Worm (Caenorhabditis elegans) whole organism, L3 larva: Measurements from ENCODE around the gene osm-11.
A peak's percentile ranks its signal among the peaks of the same experiment; 100 is the strongest.

ENCODE experiments used
- aly-2 ChIP-seq: fragments of 150-350 bp; optimal IDR thresholded peaks from 2 replicates; lab custom pipeline; 2014; ENCODE audit warnings: missing biosample characterization, missing genetic modification characterization
- ceh-82 ChIP-seq: fragments of 150-350 bp; optimal IDR thresholded peaks from 2 replicates; lab custom pipeline; 2014; ENCODE audit warnings: missing biosample characterization, missing genetic modification characterization
- egl-5 ChIP-seq: fragments of 150-350 bp; optimal IDR thresholded peaks from 2 replicates; lab custom pipeline; 2017; ENCODE audit warnings: missing biosample characterization, missing genetic modification reagents, missing genetic modification characterization, inconsistent platforms
- fos-1 ChIP-seq: fragments of 150-350 bp; optimal IDR thresholded peaks from 2 replicates; lab custom pipeline; 2014; ENCODE audit warnings: missing biosample characterization, missing genetic modification characterization
- lsy-12 ChIP-seq: sonication (generic microtip); optimal IDR thresholded peaks from 2 replicates; lab custom pipeline; 2016; ENCODE audit warnings: mild to moderate bottlenecking, missing genetic modification characterization, missing compliant biosample characterization
- nhr-12 ChIP-seq: fragments of 150-350 bp; optimal IDR thresholded peaks from 2 replicates; lab custom pipeline; 2014; ENCODE audit warnings: missing biosample characterization, missing genetic modification characterization
- nhr-23 ChIP-seq: fragments of 150-350 bp; optimal IDR thresholded peaks from 2 replicates; lab custom pipeline; 2014; ENCODE audit warnings: missing biosample characterization, missing genetic modification reagents, missing genetic modification characterization
- nhr-237 ChIP-seq: fragments of 150-350 bp; optimal IDR thresholded peaks from 2 replicates; lab custom pipeline; 2014; ENCODE audit warnings: missing biosample characterization, missing genetic modification characterization
- nhr-25 ChIP-seq: sonication (generic microtip); optimal IDR thresholded peaks from 2 replicates; lab custom pipeline; 2017; ENCODE audit warnings: missing biosample characterization, missing genetic modification characterization
- nhr-77 ChIP-seq: fragments of 150-350 bp; optimal IDR thresholded peaks from 2 replicates; lab custom pipeline; 2014; ENCODE audit warnings: missing biosample characterization, missing genetic modification characterization
- snpc-4 ChIP-seq: fragments of 150-350 bp; optimal IDR thresholded peaks from 2 replicates; lab custom pipeline; 2014; ENCODE audit warnings: missing biosample characterization, missing genetic modification characterization
- unc-62 ChIP-seq: fragments of 150-350 bp; sonication (generic microtip); optimal IDR thresholded peaks from 4 replicates; lab custom pipeline; 2014; ENCODE audit warnings: missing biosample characterization, missing genetic modification reagents, missing genetic modification characterization
- zag-1 ChIP-seq: fragments of 150-350 bp; optimal IDR thresholded peaks from 2 replicates; lab custom pipeline; 2014; ENCODE audit warnings: missing biosample characterization, missing genetic modification characterization
- ztf-4 ChIP-seq: fragments of 150-350 bp; optimal IDR thresholded peaks from 2 replicates; lab custom pipeline; 2014; ENCODE audit warnings: missing biosample characterization, missing genetic modification characterization

ce11 chrX:17423894-17424594 is 2.7 kb upstream of the osm-11 start:
- no peak for TF ChIP-seq egl-5 (tag; lab: Kevin White, UChicago)
- no peak for TF ChIP-seq nhr-12 (tag; lab: Kevin White, UChicago)
- no peak for TF ChIP-seq unc-62
- no peak for TF ChIP-seq nhr-77 (tag; lab: Kevin White, UChicago)
- TF ChIP-seq nhr-237 (tag; lab: Kevin White, UChicago), result no peak
- TF ChIP-seq lsy-12 (tag; lab: Kevin White, UChicago), result no peak
- no peak for TF ChIP-seq aly-2
- no peak for TF ChIP-seq zag-1 (tag; lab: Kevin White, UChicago)
- no peak for TF ChIP-seq nhr-23 (tag; lab: Kevin White, UChicago)
- TF ChIP-seq ztf-4 (tag; lab: Kevin White, UChicago), result no peak
- no peak for TF ChIP-seq fos-1 (tag; lab: Kevin White, UChicago)
- peak; percentile 70 for TF ChIP-seq nhr-25
- no peak for TF ChIP-seq ceh-82 (tag; lab: Kevin White, UChicago)
- TF ChIP-seq snpc-4 (tag; lab: Kevin White, UChicago), result no peak
